Worm (Caenorhabditis elegans) whole organism, late embryonic: ENCODE results near the gene aly-1.

Experiments used
- C08G9.2 ChIP-seq: sonication (generic microtip); optimal IDR thresholded peaks from 2 replicates; lab custom pipeline; 2016; ENCODE audit warnings: mild to moderate bottlenecking, missing genetic modification characterization, moderate library complexity, missing compliant biosample characterization
- C38D4.7 ChIP-seq: fragments of 200-800 bp; sonication (Bioruptor generic); optimal IDR thresholded peaks from 2 replicates; lab custom pipeline; 2018; ENCODE audit warnings: mild to moderate bottlenecking, missing genetic modification characterization, moderate library complexity, missing compliant biosample characterization
- K02D7.2 ChIP-seq: sonication (generic microtip); optimal IDR thresholded peaks from 2 replicates; lab custom pipeline; 2017; ENCODE audit warnings: mild to moderate bottlenecking, missing genetic modification characterization, missing compliant biosample characterization
- K09A11.1 ChIP-seq: sonication (generic microtip); optimal IDR thresholded peaks from 2 replicates; lab custom pipeline; 2017; ENCODE audit warnings: antibody characterized with exemption, mild to moderate bottlenecking, missing genetic modification characterization, missing compliant biosample characterization; ENCODE audit not compliant: insufficient read depth
- Y22D7AL.16 ChIP-seq: sonication (generic microtip); optimal IDR thresholded peaks from 2 replicates; lab custom pipeline; 2016; ENCODE audit warnings: missing genetic modification characterization, missing compliant biosample characterization
- ama-1 ChIP-seq: fragments of 150-350 bp; optimal IDR thresholded peaks from 2 replicates; lab custom pipeline; 2014
- ceh-14 ChIP-seq: sonication (generic microtip); optimal IDR thresholded peaks from 2 replicates; lab custom pipeline; 2016; ENCODE audit warnings: missing genotype, missing genetic modification characterization, missing compliant biosample characterization
- ceh-18 ChIP-seq: sonication (generic microtip); optimal IDR thresholded peaks from 2 replicates; lab custom pipeline; 2016; ENCODE audit warnings: missing genetic modification characterization, missing compliant biosample characterization
- ceh-2 ChIP-seq: sonication (generic microtip); optimal IDR thresholded peaks from 2 replicates; lab custom pipeline; 2016; ENCODE audit warnings: missing genotype, missing genetic modification characterization, missing compliant biosample characterization
- ceh-22 ChIP-seq: sonication (generic microtip); optimal IDR thresholded peaks from 2 replicates; lab custom pipeline; 2017; ENCODE audit warnings: missing biosample characterization, missing genetic modification characterization
- ceh-24 ChIP-seq: sonication (generic microtip); optimal IDR thresholded peaks from 2 replicates; lab custom pipeline; 2016; ENCODE audit warnings: mild to moderate bottlenecking, missing genetic modification characterization, missing compliant biosample characterization
- ceh-31 ChIP-seq: sonication (generic microtip); optimal IDR thresholded peaks from 2 replicates; lab custom pipeline; 2016; ENCODE audit warnings: missing genetic modification characterization, missing compliant biosample characterization
- ceh-45 ChIP-seq: fragments of 200-800 bp; sonication (Bioruptor generic); IDR thresholded peaks from 2 replicates; pipeline ENCODE4 v1.3.6; 2022; ENCODE audit warnings: missing genetic modification reagents, missing genetic modification characterization, missing compliant biosample characterization
- ceh-48 ChIP-seq: sonication (generic microtip); optimal IDR thresholded peaks from 2 replicates; lab custom pipeline; 2016; ENCODE audit warnings: missing genetic modification characterization, inconsistent platforms, missing compliant biosample characterization
- ceh-6 ChIP-seq: fragments of 200-800 bp; sonication (Bioruptor generic); optimal IDR thresholded peaks from 2 replicates; lab custom pipeline; 2018; ENCODE audit warnings: mild to moderate bottlenecking, missing genetic modification characterization, missing compliant biosample characterization
- che-1 ChIP-seq: sonication (generic microtip); optimal IDR thresholded peaks from 2 replicates; lab custom pipeline; 2016; ENCODE audit warnings: mild to moderate bottlenecking, missing genetic modification characterization, missing compliant biosample characterization
- dmd-4 ChIP-seq: sonication (generic microtip); optimal IDR thresholded peaks from 2 replicates; lab custom pipeline; 2016; ENCODE audit warnings: borderline replicate concordance, missing genetic modification characterization, missing compliant biosample characterization
- dve-1 ChIP-seq: sonication (generic microtip); optimal IDR thresholded peaks from 2 replicates; lab custom pipeline; 2017; ENCODE audit warnings: antibody characterized with exemption, mild to moderate bottlenecking, missing genetic modification characterization, missing compliant biosample characterization
- elt-2 ChIP-seq: sonication (generic microtip); optimal IDR thresholded peaks from 2 replicates; lab custom pipeline; 2016; ENCODE audit warnings: missing genetic modification reagents, missing genetic modification characterization, missing compliant biosample characterization
- elt-4 ChIP-seq: sonication (generic microtip); optimal IDR thresholded peaks from 2 replicates; lab custom pipeline; 2016; ENCODE audit warnings: missing genetic modification characterization, missing compliant biosample characterization
- ets-4 ChIP-seq: sonication (generic microtip); optimal IDR thresholded peaks from 2 replicates; lab custom pipeline; 2016; ENCODE audit warnings: missing genetic modification characterization, missing compliant biosample characterization
- fax-1 ChIP-seq: sonication (generic microtip); optimal IDR thresholded peaks from 2 replicates; lab custom pipeline; 2016; ENCODE audit warnings: missing genotype, missing genetic modification characterization, missing compliant biosample characterization
- fkh-10 ChIP-seq: fragments of 150-350 bp; optimal IDR thresholded peaks from 2 replicates; lab custom pipeline; 2014; ENCODE audit warnings: missing biosample characterization, missing genetic modification reagents, missing genetic modification characterization
- fkh-6 ChIP-seq: sonication (generic microtip); optimal IDR thresholded peaks from 2 replicates; lab custom pipeline; 2016; ENCODE audit warnings: missing genetic modification characterization, missing compliant biosample characterization
- hlh-13 ChIP-seq: fragments of 200-800 bp; sonication (Bioruptor generic); optimal IDR thresholded peaks from 2 replicates; lab custom pipeline; 2018; ENCODE audit warnings: mild to moderate bottlenecking, missing genetic modification characterization, missing compliant biosample characterization
- hlh-15 ChIP-seq: sonication (generic microtip); optimal IDR thresholded peaks from 2 replicates; lab custom pipeline; 2016; ENCODE audit warnings: missing genetic modification characterization, missing compliant biosample characterization
- hlh-30 ChIP-seq: sonication (generic microtip); optimal IDR thresholded peaks from 2 replicates; lab custom pipeline; 2017; ENCODE audit warnings: antibody characterized with exemption, missing genetic modification characterization, missing compliant biosample characterization; ENCODE audit not compliant: insufficient read depth
- hlh-6 ChIP-seq: sonication (generic microtip); optimal IDR thresholded peaks from 2 replicates; lab custom pipeline; 2016; ENCODE audit warnings: missing genotype, missing genetic modification characterization, missing compliant biosample characterization
- hlh-8 ChIP-seq: sonication (generic microtip); optimal IDR thresholded peaks from 2 replicates; lab custom pipeline; 2016; ENCODE audit warnings: missing genotype, missing genetic modification characterization, missing compliant biosample characterization
- lim-6 ChIP-seq: sonication (generic microtip); optimal IDR thresholded peaks from 2 replicates; lab custom pipeline; 2016; ENCODE audit warnings: missing genetic modification characterization, missing compliant biosample characterization
- madf-2 ChIP-seq: sonication (generic microtip); optimal IDR thresholded peaks from 2 replicates; lab custom pipeline; 2017; ENCODE audit warnings: missing genetic modification characterization, missing compliant biosample characterization
- nfya-1 ChIP-seq: sonication (generic microtip); optimal IDR thresholded peaks from 2 replicates; lab custom pipeline; 2017; ENCODE audit warnings: missing genetic modification characterization, mild to moderate bottlenecking, missing compliant biosample characterization, antibody characterized with exemption, moderate library complexity
- nhr-11 ChIP-seq: fragments of 150-350 bp; optimal IDR thresholded peaks from 2 replicates; lab custom pipeline; 2014; ENCODE audit warnings: missing biosample characterization, missing genetic modification characterization
- nhr-232 ChIP-seq: sonication (generic microtip); optimal IDR thresholded peaks from 2 replicates; lab custom pipeline; 2016; ENCODE audit warnings: missing genetic modification characterization, missing compliant biosample characterization
- pag-3 ChIP-seq: sonication (generic microtip); optimal IDR thresholded peaks from 2 replicates; lab custom pipeline; 2016; ENCODE audit warnings: missing compliant biosample characterization, missing genetic modification characterization, borderline replicate concordance
- pat-9 ChIP-seq: fragments of 200-800 bp; sonication (Bioruptor generic); optimal IDR thresholded peaks from 2 replicates; lab custom pipeline; 2018; ENCODE audit warnings: mild to moderate bottlenecking, missing genetic modification characterization, moderate library complexity, missing compliant biosample characterization
- pha-2 ChIP-seq: sonication (generic microtip); optimal IDR thresholded peaks from 2 replicates; lab custom pipeline; 2017; ENCODE audit warnings: mild to moderate bottlenecking, missing genetic modification characterization, missing compliant biosample characterization
- pros-1 ChIP-seq: fragments of 150-350 bp; optimal IDR thresholded peaks from 2 replicates; lab custom pipeline; 2014; ENCODE audit warnings: missing biosample characterization, missing genetic modification reagents, missing genetic modification characterization
- sox-2 ChIP-seq: fragments of 200-800 bp; sonication (Bioruptor generic); IDR thresholded peaks from 2 replicates; pipeline ENCODE4 v1.3.6; 2022; ENCODE audit warnings: missing genetic modification reagents, missing genetic modification characterization, missing compliant biosample characterization
- sox-4 ChIP-seq: sonication (generic microtip); optimal IDR thresholded peaks from 2 replicates; lab custom pipeline; 2017; ENCODE audit warnings: mild to moderate bottlenecking, missing genetic modification characterization, inconsistent platforms, missing compliant biosample characterization
- syd-9 ChIP-seq: sonication (generic microtip); optimal IDR thresholded peaks from 2 replicates; lab custom pipeline; 2016; ENCODE audit warnings: mild to moderate bottlenecking, missing genetic modification characterization, moderate library complexity, missing compliant biosample characterization
- tbx-2 ChIP-seq: sonication (generic microtip); optimal IDR thresholded peaks from 2 replicates; lab custom pipeline; 2016; ENCODE audit warnings: missing genetic modification characterization, missing compliant biosample characterization
- unc-42 ChIP-seq: sonication (generic microtip); optimal IDR thresholded peaks from 2 replicates; lab custom pipeline; 2016; ENCODE audit warnings: missing genotype, missing genetic modification characterization, missing compliant biosample characterization
- unc-55 ChIP-seq: sonication (generic microtip); optimal IDR thresholded peaks from 2 replicates; lab custom pipeline; 2017; ENCODE audit warnings: missing biosample characterization, missing genetic modification reagents, missing genetic modification characterization

aly-1 gene

ce11 chrIV:9104071-9105016 is 4.4 kb upstream of the aly-1 start, which contains the start of the genes C01F6.14 and fem-3:
Gene C01F6.14, minus strand, starts transcription at chrIV:9104121.
Gene fem-3, plus strand, starts transcription at chrIV:9104966.
- TF ChIP-seq ceh-14 (tag; lab: Kevin White, UChicago) (no peak), dve-1 (tag; lab: Kevin White, UChicago) (no peak), pros-1 (tag; lab: Kevin White, UChicago) (no peak), nfya-1 (tag; lab: Kevin White, UChicago) (no peak), pag-3 (tag; lab: Kevin White, UChicago) (no peak), madf-2 (tag; lab: Kevin White, UChicago) (no peak), K02D7.2 (no peak), syd-9 (tag; lab: Kevin White, UChicago) (no peak), sox-4 (tag; lab: Kevin White, UChicago) (no peak), C38D4.7 (no peak), unc-42 (no peak), fkh-10 (GFP tag; lab: Kevin White, UChicago) (no peak), hlh-13 (GFP tag; lab: Kevin White, UChicago) (no peak), elt-4 (tag; lab: Kevin White, UChicago) (no peak), che-1 (tag; lab: Kevin White, UChicago) (no peak)

ce11 chrIV:9107464-9107863 is 1.3 kb upstream of the aly-1 start:
- no peak for TF ChIP-seq ceh-45 (GFP tag; lab: Robert Waterston, UW)
- no peak for TF ChIP-seq ceh-24
- no peak for TF ChIP-seq C38D4.7
- no peak for TF ChIP-seq unc-42
- TF ChIP-seq K02D7.2, result no peak
- no peak for TF ChIP-seq C08G9.2 (tag; lab: Kevin White, UChicago)
- TF ChIP-seq ceh-14 (tag; lab: Kevin White, UChicago), result no peak
- no peak for TF ChIP-seq lim-6
- TF ChIP-seq ceh-6 (GFP tag; lab: Kevin White, UChicago), result no peak
- TF ChIP-seq hlh-6, result no peak
- peak; percentile 47 for TF ChIP-seq hlh-8 (tag; lab: Kevin White, UChicago)
- TF ChIP-seq hlh-30 (tag; lab: Kevin White, UChicago), result no peak
- peak; percentile 72 for TF ChIP-seq unc-55 (GFP tag; lab: Kevin White, UChicago)
- TF ChIP-seq fax-1 (tag; lab: Kevin White, UChicago), result no peak
- TF ChIP-seq K09A11.1 (tag; lab: Kevin White, UChicago), result no peak
- no peak for TF ChIP-seq ceh-2 (tag; lab: Kevin White, UChicago)
- peak; percentile 19 for TF ChIP-seq elt-2 (tag; lab: Kevin White, UChicago)
- peak; percentile 40 for TF ChIP-seq ceh-48
- no peak for TF ChIP-seq pros-1 (tag; lab: Kevin White, UChicago)
- peak; percentile 1 for TF ChIP-seq tbx-2
- no peak for TF ChIP-seq nhr-232 (tag; lab: Kevin White, UChicago)
- no peak for TF ChIP-seq nhr-11 (tag; lab: Kevin White, UChicago)
- TF ChIP-seq ceh-22, result no peak
- TF ChIP-seq pat-9, result peak; percentile 15
- peak; percentile 41 for TF ChIP-seq ceh-31
- TF ChIP-seq sox-2 (GFP tag; lab: Robert Waterston, UW), result peak; percentile 11; the same call in 1 of the 2 replicates
- TF ChIP-seq dmd-4 (tag; lab: Kevin White, UChicago), result no peak
- TF ChIP-seq Y22D7AL.16 (tag; lab: Kevin White, UChicago), result no peak
- TF ChIP-seq hlh-15 (tag; lab: Kevin White, UChicago), result no peak
- no peak for TF ChIP-seq fkh-6 (tag; lab: Kevin White, UChicago)
- no peak for TF ChIP-seq pha-2
- TF ChIP-seq elt-4 (tag; lab: Kevin White, UChicago), result no peak
- TF ChIP-seq ets-4 (tag; lab: Kevin White, UChicago), result no peak
- TF ChIP-seq ceh-18, result no peak
- no peak for TF ChIP-seq nfya-1 (tag; lab: Kevin White, UChicago)
- TF ChIP-seq ama-1 (lab: Kevin White, UChicago), result no peak
- TF ChIP-seq, all 69 proteins: peak for 8
